Worm (Caenorhabditis elegans) whole organism, early embryonic: Measurements from ENCODE around the gene C39E9.7.

ENCODE experiments used
- F13C5.2 ChIP-seq: sonication (generic microtip); optimal IDR thresholded peaks from 2 replicates; lab custom pipeline; 2017; ENCODE audit warnings: mild to moderate bottlenecking, missing genetic modification characterization, inconsistent platforms, missing compliant biosample characterization
- ama-1 ChIP-seq: fragments of 150-350 bp; optimal IDR thresholded peaks from 2 replicates; lab custom pipeline; 2014
- ceh-13 ChIP-seq: fragments of 200-800 bp; sonication (Bioruptor generic); optimal IDR thresholded peaks from 2 replicates; lab custom pipeline; 2018; ENCODE audit warnings: mild to moderate bottlenecking, missing genetic modification characterization, missing compliant biosample characterization
- ceh-36 ChIP-seq: sonication (generic microtip); optimal IDR thresholded peaks from 2 replicates; lab custom pipeline; 2016; ENCODE audit warnings: missing genetic modification characterization, inconsistent platforms, missing compliant biosample characterization
- flt-1 ChIP-seq: fragments of 200-800 bp; sonication (Bioruptor generic); IDR thresholded peaks from 2 replicates; pipeline ENCODE4 v1.3.6; 2022; ENCODE audit warnings: missing genetic modification characterization, missing compliant biosample characterization
- hmbx-1 ChIP-seq: sonication (generic microtip); optimal IDR thresholded peaks from 2 replicates; lab custom pipeline; 2016; ENCODE audit warnings: mild to moderate bottlenecking, missing genetic modification characterization, missing compliant biosample characterization
- hnd-1 ChIP-seq: sonication (generic microtip); optimal IDR thresholded peaks from 2 replicates; lab custom pipeline; 2016; ENCODE audit warnings: missing genetic modification characterization, missing compliant biosample characterization
- pes-1 ChIP-seq: fragments of 200-800 bp; sonication (Bioruptor generic); IDR thresholded peaks from 2 replicates; pipeline ENCODE4 v1.3.6; 2022; ENCODE audit warnings: missing genetic modification reagents, missing genetic modification characterization, missing compliant biosample characterization

- TF ChIP-seq F13C5.2 (tag; lab: Kevin White, UChicago) (no peak), ceh-13 (no peak), hmbx-1 (no peak), pes-1 (GFP tag; lab: Robert Waterston, UW) (no peak), hnd-1 (tag; lab: Kevin White, UChicago) (no peak), flt-1 (no peak), ama-1 (lab: Kevin White, UChicago) (no peak), ceh-36 (tag; lab: Kevin White, UChicago) (no peak)
These were observed 29.7 kb downstream of the C39E9.7 start, which contains the start of gene scl-9 for ce11 chrIV:13046848-13047247.
